Worm (Caenorhabditis elegans) whole organism, young adult: ENCODE results near the gene nhr-42.

Source experiments
- attf-6 ChIP-seq: fragments of 200-800 bp; sonication (Bioruptor generic); IDR thresholded peaks from 2 replicates; pipeline ENCODE4 v1.3.6; 2022; ENCODE audit warnings: missing genetic modification reagents, missing genetic modification characterization, missing compliant biosample characterization
- hsf-1 ChIP-seq: fragments of 200-800 bp; sonication (Bioruptor generic); IDR thresholded peaks from 2 replicates; pipeline ENCODE4 v1.3.6; 2022; ENCODE audit warnings: missing genetic modification reagents, missing genetic modification characterization, missing compliant biosample characterization
- unc-130 ChIP-seq: sonication (generic microtip); optimal IDR thresholded peaks from 2 replicates; lab custom pipeline; 2016; ENCODE audit warnings: missing genetic modification reagents, missing genetic modification characterization, missing compliant biosample characterization

- TF ChIP-seq attf-6 (GFP tag; lab: Robert Waterston, UW) (no peak), unc-130 (GFP tag; lab: Kevin White, UChicago) (no peak), hsf-1 (GFP tag; lab: Robert Waterston, UW) (no peak)
Measured at ce11 chrV:7005964-7006363, 7.3 kb downstream of the nhr-42 start, which contains the start of gene spig-10.
